Worm (Caenorhabditis elegans) whole organism, late embryonic: ENCODE measurements around the gene F36H9.5.

Experiments
- elt-2 ChIP-seq: sonication (generic microtip); optimal IDR thresholded peaks from 2 replicates; lab custom pipeline; 2016; ENCODE audit warnings: missing genetic modification reagents, missing genetic modification characterization, missing compliant biosample characterization
- fkh-10 ChIP-seq: fragments of 150-350 bp; optimal IDR thresholded peaks from 2 replicates; lab custom pipeline; 2014; ENCODE audit warnings: missing biosample characterization, missing genetic modification reagents, missing genetic modification characterization
- nhr-11 ChIP-seq: fragments of 150-350 bp; optimal IDR thresholded peaks from 2 replicates; lab custom pipeline; 2014; ENCODE audit warnings: missing biosample characterization, missing genetic modification characterization

DNA sequence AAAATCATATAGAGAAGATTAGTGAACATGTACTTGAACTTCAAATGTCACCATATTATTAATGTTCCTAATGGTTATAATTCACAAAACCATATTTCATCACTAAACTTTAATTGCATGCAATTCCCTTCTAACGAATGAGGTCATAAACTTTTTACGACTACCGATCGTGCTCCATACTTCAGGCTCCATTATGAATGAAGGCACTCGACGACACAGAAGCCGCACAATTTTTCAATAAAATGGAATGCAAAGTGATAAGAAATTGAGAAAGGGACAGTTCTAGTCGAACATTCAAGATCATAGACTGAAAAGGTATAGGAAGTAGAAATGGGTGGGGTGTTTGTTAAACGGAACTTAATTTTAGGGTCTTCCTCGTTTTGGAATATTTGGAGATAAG, 25.7 kb downstream of the F36H9.5 start:
- TF ChIP-seq nhr-11 (tag; lab: Kevin White, UChicago) (no peak), elt-2 (no peak), fkh-10 (GFP tag; lab: Kevin White, UChicago) (no peak)
